Worm (Caenorhabditis elegans) whole organism, early embryonic: ENCODE measurements around the gene F43G6.17.

Experiments used
- B0310.2 ChIP-seq: sonication (generic microtip); optimal IDR thresholded peaks from 2 replicates; lab custom pipeline; 2016; ENCODE audit warnings: mild to moderate bottlenecking, missing genetic modification characterization, missing compliant biosample characterization
- aly-1 ChIP-seq: sonication (generic microtip); optimal IDR thresholded peaks from 2 replicates; lab custom pipeline; 2016; ENCODE audit warnings: missing genetic modification characterization, missing compliant biosample characterization
- ama-1 ChIP-seq: fragments of 150-350 bp; optimal IDR thresholded peaks from 2 replicates; lab custom pipeline; 2014
- ceh-13 ChIP-seq: fragments of 200-800 bp; sonication (Bioruptor generic); optimal IDR thresholded peaks from 2 replicates; lab custom pipeline; 2018; ENCODE audit warnings: mild to moderate bottlenecking, missing genetic modification characterization, missing compliant biosample characterization
- ceh-36 ChIP-seq: sonication (generic microtip); optimal IDR thresholded peaks from 2 replicates; lab custom pipeline; 2016; ENCODE audit warnings: missing genetic modification characterization, inconsistent platforms, missing compliant biosample characterization
- ets-7 ChIP-seq: sonication (generic microtip); optimal IDR thresholded peaks from 2 replicates; lab custom pipeline; 2016; ENCODE audit warnings: missing genotype, missing genetic modification characterization, missing compliant biosample characterization
- flt-1 ChIP-seq: fragments of 200-800 bp; sonication (Bioruptor generic); IDR thresholded peaks from 2 replicates; pipeline ENCODE4 v1.3.6; 2022; ENCODE audit warnings: missing genetic modification characterization, missing compliant biosample characterization
- hnd-1 ChIP-seq: sonication (generic microtip); optimal IDR thresholded peaks from 2 replicates; lab custom pipeline; 2016; ENCODE audit warnings: missing genetic modification characterization, missing compliant biosample characterization
- pes-1 ChIP-seq: fragments of 200-800 bp; sonication (Bioruptor generic); IDR thresholded peaks from 2 replicates; pipeline ENCODE4 v1.3.6; 2022; ENCODE audit warnings: missing genetic modification reagents, missing genetic modification characterization, missing compliant biosample characterization
- scrt-1 ChIP-seq: fragments of 200-800 bp; sonication (Bioruptor generic); IDR thresholded peaks from 2 replicates; pipeline ENCODE4 v1.3.6; 2022; ENCODE audit warnings: missing genetic modification characterization, missing compliant biosample characterization
- sea-1 ChIP-seq: fragments of 200-800 bp; sonication (Bioruptor generic); conservative IDR thresholded peaks from 2 replicates; pipeline ENCODE4 v1.3.6; 2022; ENCODE audit warnings: missing genetic modification characterization, missing compliant biosample characterization
- tbx-11 ChIP-seq: fragments of 200-800 bp; sonication (Bioruptor generic); IDR thresholded peaks from 2 replicates; pipeline ENCODE4 v1.3.6; 2022; ENCODE audit warnings: missing genetic modification characterization, missing compliant biosample characterization
- tbx-37 ChIP-seq: fragments of 200-800 bp; sonication (Bioruptor generic); conservative IDR thresholded peaks from 2 replicates; pipeline ENCODE4 v1.3.6; 2022; ENCODE audit warnings: missing genetic modification reagents, missing genetic modification characterization, missing compliant biosample characterization
- tra-4 ChIP-seq: sonication (generic microtip); optimal IDR thresholded peaks from 2 replicates; lab custom pipeline; 2017; ENCODE audit warnings: missing genetic modification characterization, missing compliant biosample characterization

ce11 chrII:11788025-11788424, 14.5 kb upstream of the F43G6.17 start:
- TF ChIP-seq tbx-37 (no peak), ets-7 (tag; lab: Kevin White, UChicago) (no peak), ama-1 (lab: Kevin White, UChicago) (no peak), sea-1 (GFP tag; lab: Robert Waterston, UW) (no peak), flt-1 (GFP tag; lab: Robert Waterston, UW) (no peak), tra-4 (tag; lab: Kevin White, UChicago) (no peak), pes-1 (GFP tag; lab: Robert Waterston, UW) (no peak), ceh-13 (no peak), tbx-11 (no peak), B0310.2 (tag; lab: Kevin White, UChicago) (no peak), aly-1 (tag; lab: Kevin White, UChicago) (no peak), hnd-1 (no peak), scrt-1 (GFP tag; lab: Robert Waterston, UW) (no peak), ceh-36 (tag; lab: Kevin White, UChicago) (no peak)
